Worm (Caenorhabditis elegans) whole organism, young adult: ENCODE data around the gene ZC196.9.
"Not testable (repeated sequence)": the region's sequence is repeated elsewhere in the genome, so short reads cannot be mapped to it uniquely, and the experiment has no call there.

ENCODE experiments used
- B0019.2 ChIP-seq: fragments of 200-800 bp; sonication (Bioruptor generic); conservative IDR thresholded peaks from 2 replicates; pipeline ENCODE4 v1.3.6; 2022; ENCODE audit warnings: missing genetic modification reagents, missing genetic modification characterization, missing compliant biosample characterization
- B0035.1 ChIP-seq: sonication (generic microtip); optimal IDR thresholded peaks from 2 replicates; lab custom pipeline; 2016; ENCODE audit warnings: missing genetic modification characterization, mild to moderate bottlenecking, missing compliant biosample characterization, missing genotype, missing genetic modification reagents
- F10E7.11 ChIP-seq: sonication (generic microtip); optimal IDR thresholded peaks from 2 replicates; lab custom pipeline; 2017; ENCODE audit warnings: mild to moderate bottlenecking, missing genetic modification characterization, moderate library complexity, missing compliant biosample characterization
- K12H6.12 ChIP-seq: fragments of 200-800 bp; sonication (Bioruptor generic); optimal IDR thresholded peaks from 2 replicates; lab custom pipeline; 2018; ENCODE audit warnings: mild to moderate bottlenecking, missing genetic modification characterization, missing compliant biosample characterization
- Y67H2A.10 ChIP-seq: fragments of 200-800 bp; sonication (Bioruptor generic); conservative IDR thresholded peaks from 2 replicates; pipeline ENCODE4 v1.3.6; 2022; ENCODE audit warnings: missing genetic modification reagents, missing genetic modification characterization, missing compliant biosample characterization
- Y79H2A.3 ChIP-seq: fragments of 200-800 bp; sonication (Bioruptor generic); conservative IDR thresholded peaks from 2 replicates; pipeline ENCODE4 v1.3.6; 2022; ENCODE audit warnings: missing genetic modification reagents, missing genetic modification characterization, missing compliant biosample characterization
- akir-1 ChIP-seq: fragments of 200-800 bp; sonication (Bioruptor generic); optimal IDR thresholded peaks from 2 replicates; lab custom pipeline; 2018; ENCODE audit warnings: mild to moderate bottlenecking, missing genetic modification characterization, moderate library complexity, missing compliant biosample characterization
- attf-5 ChIP-seq: fragments of 200-800 bp; sonication (Bioruptor generic); optimal IDR thresholded peaks from 2 replicates; lab custom pipeline; 2018; ENCODE audit warnings: mild to moderate bottlenecking, missing genetic modification characterization, missing compliant biosample characterization
- ccch-3 ChIP-seq: fragments of 200-800 bp; sonication (Bioruptor generic); optimal IDR thresholded peaks from 2 replicates; lab custom pipeline; 2018; ENCODE audit warnings: mild to moderate bottlenecking, missing genetic modification characterization, missing compliant biosample characterization
- ceh-100 ChIP-seq: fragments of 200-800 bp; sonication (Bioruptor generic); IDR thresholded peaks from 2 replicates; pipeline ENCODE4 v1.3.6; 2022; ENCODE audit warnings: missing genetic modification reagents, missing genetic modification characterization, missing compliant biosample characterization
- chd-7 ChIP-seq: sonication (generic microtip); optimal IDR thresholded peaks from 2 replicates; lab custom pipeline; 2016; ENCODE audit warnings: mild to moderate bottlenecking, missing genetic modification characterization, moderate library complexity, missing compliant biosample characterization
- efl-1 ChIP-seq: fragments of 150-350 bp; optimal IDR thresholded peaks from 2 replicates; lab custom pipeline; 2014; ENCODE audit warnings: missing biosample characterization, missing genetic modification reagents, missing genetic modification characterization
- egrh-3 ChIP-seq: fragments of 200-800 bp; sonication (Bioruptor generic); IDR thresholded peaks from 2 replicates; pipeline ENCODE4 v1.3.6; 2022; ENCODE audit warnings: missing genetic modification reagents, missing genetic modification characterization, missing compliant biosample characterization
- hsf-1 ChIP-seq: fragments of 200-800 bp; sonication (Bioruptor generic); IDR thresholded peaks from 2 replicates; pipeline ENCODE4 v1.3.6; 2022; ENCODE audit warnings: missing genetic modification reagents, missing genetic modification characterization, missing compliant biosample characterization
- lag-1 ChIP-seq: fragments of 200-800 bp; sonication (Bioruptor generic); IDR thresholded peaks from 2 replicates; pipeline ENCODE4 v1.3.6; 2022; ENCODE audit warnings: missing genetic modification reagents, missing genetic modification characterization, missing compliant biosample characterization
- let-607 ChIP-seq, 2 experiments: fragments of 200-800 bp in 1 of 2; sonication (Bioruptor generic) in 1 of 2; sonication (generic microtip) in 1 of 2; optimal IDR thresholded peaks; 2 replicates each; lab custom pipeline; 2016 to 2018; ENCODE audit warnings: mild to moderate bottlenecking in 2 of 2, missing compliant biosample characterization in 2 of 2, missing genetic modification characterization in 2 of 2, moderate library complexity in 2 of 2, missing genotype in 1 of 2
- lin-35 ChIP-seq, 3 experiments: fragments of 150-350 bp in 2 of 3; sonication (generic microtip) in 1 of 3; optimal IDR thresholded peaks; 2 replicates each; lab custom pipeline; 2014 to 2018; ENCODE audit warnings: missing biosample characterization in 3 of 3, missing genetic modification characterization in 3 of 3, missing genetic modification reagents in 3 of 3
- lin-54 ChIP-seq: fragments of 200-800 bp; sonication (Bioruptor generic); optimal IDR thresholded peaks from 2 replicates; lab custom pipeline; 2018; ENCODE audit warnings: mild to moderate bottlenecking, missing genetic modification characterization, missing compliant biosample characterization
- lsy-27 ChIP-seq: sonication (generic microtip); optimal IDR thresholded peaks from 2 replicates; lab custom pipeline; 2017; ENCODE audit warnings: missing genetic modification characterization, mild to moderate bottlenecking, missing compliant biosample characterization, antibody characterized with exemption, missing genotype, borderline replicate concordance; ENCODE audit not compliant: insufficient read depth
- madf-10 ChIP-seq: sonication (generic microtip); optimal IDR thresholded peaks from 2 replicates; lab custom pipeline; 2016; ENCODE audit warnings: mild to moderate bottlenecking, missing genetic modification characterization, missing compliant biosample characterization
- madf-6 ChIP-seq: fragments of 200-800 bp; sonication (Bioruptor generic); IDR thresholded peaks from 2 replicates; pipeline ENCODE4 v1.3.6; 2022; ENCODE audit warnings: missing genetic modification reagents, missing genetic modification characterization, missing compliant biosample characterization
- nfyb-1 ChIP-seq: fragments of 200-800 bp; sonication (Bioruptor generic); IDR thresholded peaks from 2 replicates; pipeline ENCODE4 v1.3.6; 2022; ENCODE audit warnings: missing genetic modification reagents, missing genetic modification characterization, missing compliant biosample characterization
- nhr-179 ChIP-seq: sonication (generic microtip); optimal IDR thresholded peaks from 2 replicates; lab custom pipeline; 2016; ENCODE audit warnings: mild to moderate bottlenecking, missing genetic modification characterization, missing compliant biosample characterization
- nhr-80 ChIP-seq: sonication (generic microtip); optimal IDR thresholded peaks from 2 replicates; lab custom pipeline; 2016; ENCODE audit warnings: missing genetic modification characterization, missing compliant biosample characterization
- repo-1 ChIP-seq: sonication (generic microtip); optimal IDR thresholded peaks from 2 replicates; lab custom pipeline; 2017; ENCODE audit warnings: mild to moderate bottlenecking, missing genetic modification characterization, missing compliant biosample characterization
- sea-2 ChIP-seq: fragments of 200-800 bp; sonication (Bioruptor generic); IDR thresholded peaks from 2 replicates; pipeline ENCODE4 v1.3.6; 2022; ENCODE audit warnings: missing genetic modification characterization, missing compliant biosample characterization
- snpc-3.4 ChIP-seq: sonication (generic microtip); optimal IDR thresholded peaks from 2 replicates; lab custom pipeline; 2017; ENCODE audit warnings: missing genetic modification characterization, mild to moderate bottlenecking, missing compliant biosample characterization, antibody characterized with exemption, moderate library complexity, missing genotype, missing genetic modification reagents
- sptf-2 ChIP-seq: fragments of 200-800 bp; sonication (Bioruptor generic); optimal IDR thresholded peaks from 2 replicates; lab custom pipeline; 2018; ENCODE audit warnings: mild to moderate bottlenecking, missing genetic modification characterization, missing compliant biosample characterization
- ztf-22 ChIP-seq: fragments of 200-800 bp; sonication (Bioruptor generic); optimal IDR thresholded peaks from 2 replicates; lab custom pipeline; 2018; ENCODE audit warnings: mild to moderate bottlenecking, missing genetic modification characterization, moderate library complexity, missing compliant biosample characterization
- ztf-26 ChIP-seq: sonication (generic microtip); optimal IDR thresholded peaks from 2 replicates; lab custom pipeline; 2017; ENCODE audit warnings: missing genetic modification characterization, missing compliant biosample characterization

ZC196.9 gene

ce11 chrV:8739136-8739535 is 12.2 kb upstream of the ZC196.9 start, which contains the start of gene ZC196.2:
Gene ZC196.2, plus strand, starts transcription at chrV:8739436.
- TF ChIP-seq Y67H2A.10 (GFP tag; lab: Robert Waterston, UW) (no peak), egrh-3 (no peak), snpc-3.4 (tag; lab: Kevin White, UChicago) (no peak), K12H6.12 (no peak), repo-1 (tag; lab: Kevin White, UChicago) (no peak), Y79H2A.3 (no peak), nfyb-1 (GFP tag; lab: Robert Waterston, UW) (no peak), hsf-1 (no peak), akir-1 (GFP tag; lab: Kevin White, UChicago) (no peak), madf-10 (tag; lab: Kevin White, UChicago) (no peak)

- TF ChIP-seq lin-35 (GFP tag; optimal IDR thresholded peaks at IDR 0.05; lab: Kevin White, UChicago) (no peak), ztf-22 (no peak), chd-7 (tag; lab: Kevin White, UChicago) (no peak), hsf-1 (no peak), ceh-100 (no peak), ztf-26 (tag; lab: Kevin White, UChicago) (no peak), nfyb-1 (GFP tag; lab: Robert Waterston, UW) (no peak), ccch-3 (GFP tag; lab: Kevin White, UChicago) (no peak), nhr-179 (no peak), efl-1 (GFP tag; lab: Kevin White, UChicago) (no peak), sea-2 (no peak), madf-6 (GFP tag; lab: Robert Waterston, UW) (no peak)
Measured at ce11 chrV:8736369-8736768, 9.4 kb upstream of the ZC196.9 start, which contains the start of gene ZC196.3. Gene ZC196.3, plus strand, starts transcription at chrV:8736669.

- TF ChIP-seq nhr-80 (peak; percentile 28), lsy-27 (tag; lab: Kevin White, UChicago) (no peak), attf-5 (no peak), let-607 (tag; optimal IDR thresholded peaks at IDR 0.05; lab: Kevin White, UChicago) (no peak), lin-54 (no peak), sptf-2 (GFP tag; lab: Kevin White, UChicago) (no peak)
Measured at ce11 chrV:8732934-8733333, 6.0 kb upstream of the ZC196.9 start, which contains the start of gene ZC196.4. Gene ZC196.4, plus strand, starts transcription at chrV:8733106.

- TF ChIP-seq nfyb-1 (GFP tag; lab: Robert Waterston, UW) (no peak), nhr-80 (peak; percentile 38), B0035.1 (tag; lab: Kevin White, UChicago) (no peak), lag-1 (GFP tag; lab: Robert Waterston, UW) (no peak)
Measured at ce11 chrV:8730991-8731390, 4.0 kb upstream of the ZC196.9 start.

- no peak for TF ChIP-seq ztf-22
- no peak for TF ChIP-seq B0019.2 (GFP tag; lab: Robert Waterston, UW)
- TF ChIP-seq, all 124 proteins: peak for 0
Measured at ce11 chrV:8729100-8729499, 2.1 kb upstream of the ZC196.9 start, which contains the start of gene ZC196.5. Gene ZC196.5, plus strand, starts transcription at chrV:8729400.

ce11 chrV:8726228-8726627 is 749 bp downstream of the ZC196.9 start, which contains the start of gene droe-8:
Gene droe-8, plus strand, starts transcription at chrV:8726528.
- not testable (repeated sequence) for TF ChIP-seq ztf-26 (tag; lab: Kevin White, UChicago); F10E7.11 (tag; lab: Kevin White, UChicago); attf-5
- TF ChIP-seq, all 124 proteins: peak for 0; not testable (repeated sequence) for 124
